Worm (Caenorhabditis elegans) whole organism, early embryonic: Measurements from ENCODE around the gene drap-1.

ENCODE experiments used
- ama-1 ChIP-seq: fragments of 150-350 bp; optimal IDR thresholded peaks from 2 replicates; lab custom pipeline; 2014
- tra-4 ChIP-seq: sonication (generic microtip); optimal IDR thresholded peaks from 2 replicates; lab custom pipeline; 2017; ENCODE audit warnings: missing genetic modification characterization, missing compliant biosample characterization

- TF ChIP-seq ama-1 (lab: Kevin White, UChicago) (no peak), tra-4 (tag; lab: Kevin White, UChicago) (no peak)
Observed at ce11 chrV:9767941-9768340, 38.0 kb downstream of the drap-1 start.
